Worm (Caenorhabditis elegans) whole organism, L4/young adult: Measurements from ENCODE around the gene ras-2.

Experiments
- dao-5 ChIP-seq: sonication (generic microtip); optimal IDR thresholded peaks from 2 replicates; lab custom pipeline; 2016; ENCODE audit warnings: missing genotype, missing genetic modification characterization, moderate library complexity, missing compliant biosample characterization
- him-1 ChIP-seq: sonication (generic microtip); optimal IDR thresholded peaks from 2 replicates; lab custom pipeline; 2016; ENCODE audit warnings: missing genotype, missing genetic modification reagents, missing genetic modification characterization, missing compliant biosample characterization

- TF ChIP-seq dao-5 (tag; lab: Kevin White, UChicago), result no peak
- no peak for TF ChIP-seq him-1 (tag; lab: Kevin White, UChicago)
Measured at ce11 chrIII:4785714-4786113, 45.8 kb upstream of the ras-2 start, which contains the start of gene mel-28.
